Worm (Caenorhabditis elegans) whole organism, late embryonic: ENCODE measurements around the gene T27E9.6.

Source experiments
- C38D4.7 ChIP-seq: fragments of 200-800 bp; sonication (Bioruptor generic); optimal IDR thresholded peaks from 2 replicates; lab custom pipeline; 2018; ENCODE audit warnings: mild to moderate bottlenecking, missing genetic modification characterization, moderate library complexity, missing compliant biosample characterization
- K09A11.1 ChIP-seq: sonication (generic microtip); optimal IDR thresholded peaks from 2 replicates; lab custom pipeline; 2017; ENCODE audit warnings: antibody characterized with exemption, mild to moderate bottlenecking, missing genetic modification characterization, missing compliant biosample characterization; ENCODE audit not compliant: insufficient read depth
- ahr-1 ChIP-seq: sonication (generic microtip); optimal IDR thresholded peaks from 2 replicates; lab custom pipeline; 2016; ENCODE audit warnings: missing genetic modification characterization, missing compliant biosample characterization
- ceh-14 ChIP-seq: sonication (generic microtip); optimal IDR thresholded peaks from 2 replicates; lab custom pipeline; 2016; ENCODE audit warnings: missing genotype, missing genetic modification characterization, missing compliant biosample characterization
- ceh-19 ChIP-seq: fragments of 200-800 bp; sonication (Bioruptor generic); optimal IDR thresholded peaks from 2 replicates; lab custom pipeline; 2018; ENCODE audit warnings: mild to moderate bottlenecking, missing genetic modification characterization, missing compliant biosample characterization
- ceh-22 ChIP-seq: sonication (generic microtip); optimal IDR thresholded peaks from 2 replicates; lab custom pipeline; 2017; ENCODE audit warnings: missing biosample characterization, missing genetic modification characterization
- ceh-24 ChIP-seq: sonication (generic microtip); optimal IDR thresholded peaks from 2 replicates; lab custom pipeline; 2016; ENCODE audit warnings: mild to moderate bottlenecking, missing genetic modification characterization, missing compliant biosample characterization
- ceh-34 ChIP-seq: sonication (generic microtip); optimal IDR thresholded peaks from 2 replicates; lab custom pipeline; 2016; ENCODE audit warnings: mild to moderate bottlenecking, missing genetic modification characterization, missing compliant biosample characterization
- ceh-45 ChIP-seq: fragments of 200-800 bp; sonication (Bioruptor generic); IDR thresholded peaks from 2 replicates; pipeline ENCODE4 v1.3.6; 2022; ENCODE audit warnings: missing genetic modification reagents, missing genetic modification characterization, missing compliant biosample characterization
- ceh-48 ChIP-seq: sonication (generic microtip); optimal IDR thresholded peaks from 2 replicates; lab custom pipeline; 2016; ENCODE audit warnings: missing genetic modification characterization, inconsistent platforms, missing compliant biosample characterization
- ceh-6 ChIP-seq: fragments of 200-800 bp; sonication (Bioruptor generic); optimal IDR thresholded peaks from 2 replicates; lab custom pipeline; 2018; ENCODE audit warnings: mild to moderate bottlenecking, missing genetic modification characterization, missing compliant biosample characterization
- ceh-9 ChIP-seq: sonication (generic microtip); optimal IDR thresholded peaks from 2 replicates; lab custom pipeline; 2016; ENCODE audit warnings: mild to moderate bottlenecking, missing genetic modification characterization, inconsistent platforms, missing compliant biosample characterization
- che-1 ChIP-seq: sonication (generic microtip); optimal IDR thresholded peaks from 2 replicates; lab custom pipeline; 2016; ENCODE audit warnings: mild to moderate bottlenecking, missing genetic modification characterization, missing compliant biosample characterization
- dve-1 ChIP-seq: sonication (generic microtip); optimal IDR thresholded peaks from 2 replicates; lab custom pipeline; 2017; ENCODE audit warnings: antibody characterized with exemption, mild to moderate bottlenecking, missing genetic modification characterization, missing compliant biosample characterization
- elt-2 ChIP-seq: sonication (generic microtip); optimal IDR thresholded peaks from 2 replicates; lab custom pipeline; 2016; ENCODE audit warnings: missing genetic modification reagents, missing genetic modification characterization, missing compliant biosample characterization
- elt-4 ChIP-seq: sonication (generic microtip); optimal IDR thresholded peaks from 2 replicates; lab custom pipeline; 2016; ENCODE audit warnings: missing genetic modification characterization, missing compliant biosample characterization
- ets-4 ChIP-seq: sonication (generic microtip); optimal IDR thresholded peaks from 2 replicates; lab custom pipeline; 2016; ENCODE audit warnings: missing genetic modification characterization, missing compliant biosample characterization
- eyg-1 ChIP-seq: sonication (generic microtip); optimal IDR thresholded peaks from 2 replicates; lab custom pipeline; 2016; ENCODE audit warnings: missing genotype, missing genetic modification characterization, missing compliant biosample characterization
- gmeb-2 ChIP-seq: sonication (generic microtip); optimal IDR thresholded peaks from 2 replicates; lab custom pipeline; 2016; ENCODE audit warnings: missing genetic modification characterization, inconsistent platforms, missing compliant biosample characterization
- hlh-30 ChIP-seq: sonication (generic microtip); optimal IDR thresholded peaks from 2 replicates; lab custom pipeline; 2017; ENCODE audit warnings: antibody characterized with exemption, missing genetic modification characterization, missing compliant biosample characterization; ENCODE audit not compliant: insufficient read depth
- hlh-6 ChIP-seq: sonication (generic microtip); optimal IDR thresholded peaks from 2 replicates; lab custom pipeline; 2016; ENCODE audit warnings: missing genotype, missing genetic modification characterization, missing compliant biosample characterization
- hlh-8 ChIP-seq: sonication (generic microtip); optimal IDR thresholded peaks from 2 replicates; lab custom pipeline; 2016; ENCODE audit warnings: missing genotype, missing genetic modification characterization, missing compliant biosample characterization
- lim-6 ChIP-seq: sonication (generic microtip); optimal IDR thresholded peaks from 2 replicates; lab custom pipeline; 2016; ENCODE audit warnings: missing genetic modification characterization, missing compliant biosample characterization
- lin-11 ChIP-seq: fragments of 200-800 bp; sonication (Bioruptor generic); optimal IDR thresholded peaks from 2 replicates; lab custom pipeline; 2018; ENCODE audit warnings: mild to moderate bottlenecking, missing genetic modification characterization, missing compliant biosample characterization
- madf-2 ChIP-seq: sonication (generic microtip); optimal IDR thresholded peaks from 2 replicates; lab custom pipeline; 2017; ENCODE audit warnings: missing genetic modification characterization, missing compliant biosample characterization
- nhr-11 ChIP-seq: fragments of 150-350 bp; optimal IDR thresholded peaks from 2 replicates; lab custom pipeline; 2014; ENCODE audit warnings: missing biosample characterization, missing genetic modification characterization
- nhr-232 ChIP-seq: sonication (generic microtip); optimal IDR thresholded peaks from 2 replicates; lab custom pipeline; 2016; ENCODE audit warnings: missing genetic modification characterization, missing compliant biosample characterization
- npax-4 ChIP-seq: sonication (generic microtip); optimal IDR thresholded peaks from 2 replicates; lab custom pipeline; 2016; ENCODE audit warnings: missing genetic modification characterization, missing compliant biosample characterization
- pag-3 ChIP-seq: sonication (generic microtip); optimal IDR thresholded peaks from 2 replicates; lab custom pipeline; 2016; ENCODE audit warnings: missing compliant biosample characterization, missing genetic modification characterization, borderline replicate concordance
- pax-1 ChIP-seq: fragments of 150-350 bp; optimal IDR thresholded peaks from 2 replicates; lab custom pipeline; 2014; ENCODE audit warnings: missing biosample characterization, missing genetic modification characterization
- pha-2 ChIP-seq: sonication (generic microtip); optimal IDR thresholded peaks from 2 replicates; lab custom pipeline; 2017; ENCODE audit warnings: mild to moderate bottlenecking, missing genetic modification characterization, missing compliant biosample characterization
- pha-4 ChIP-seq: fragments of 150-350 bp; optimal IDR thresholded peaks from 2 replicates; lab custom pipeline; 2018; ENCODE audit warnings: missing biosample characterization, missing genetic modification reagents, missing genetic modification characterization
- pros-1 ChIP-seq: fragments of 150-350 bp; optimal IDR thresholded peaks from 2 replicates; lab custom pipeline; 2014; ENCODE audit warnings: missing biosample characterization, missing genetic modification reagents, missing genetic modification characterization
- rnt-1 ChIP-seq: sonication (generic microtip); optimal IDR thresholded peaks from 2 replicates; lab custom pipeline; 2016; ENCODE audit warnings: missing genetic modification characterization, missing compliant biosample characterization
- sdc-2 ChIP-seq: sonication (generic microtip); optimal IDR thresholded peaks from 2 replicates; lab custom pipeline; 2016; ENCODE audit warnings: missing genotype, missing genetic modification characterization, missing compliant biosample characterization
- sox-4 ChIP-seq: sonication (generic microtip); optimal IDR thresholded peaks from 2 replicates; lab custom pipeline; 2017; ENCODE audit warnings: mild to moderate bottlenecking, missing genetic modification characterization, inconsistent platforms, missing compliant biosample characterization
- syd-9 ChIP-seq: sonication (generic microtip); optimal IDR thresholded peaks from 2 replicates; lab custom pipeline; 2016; ENCODE audit warnings: mild to moderate bottlenecking, missing genetic modification characterization, moderate library complexity, missing compliant biosample characterization
- unc-3 ChIP-seq, 2 experiments: fragments of 200-800 bp in 1 of 2; sonication (Bioruptor generic) in 1 of 2; sonication (generic microtip) in 1 of 2; conservative IDR thresholded peaks in 1 of 2; optimal IDR thresholded peaks in 1 of 2; 2 replicates each; pipeline versions ENCODE4 v1.3.6 to Lab custom; 2016 to 2022; ENCODE audit warnings: missing compliant biosample characterization in 2 of 2, missing genetic modification characterization in 2 of 2, missing genetic modification reagents in 1 of 2
- unc-42 ChIP-seq: sonication (generic microtip); optimal IDR thresholded peaks from 2 replicates; lab custom pipeline; 2016; ENCODE audit warnings: missing genotype, missing genetic modification characterization, missing compliant biosample characterization
- unc-55 ChIP-seq: sonication (generic microtip); optimal IDR thresholded peaks from 2 replicates; lab custom pipeline; 2017; ENCODE audit warnings: missing biosample characterization, missing genetic modification reagents, missing genetic modification characterization
- unc-86 ChIP-seq: sonication (generic microtip); optimal IDR thresholded peaks from 2 replicates; lab custom pipeline; 2016; ENCODE audit warnings: missing genetic modification characterization, missing compliant biosample characterization
- zip-5 ChIP-seq: sonication (generic microtip); optimal IDR thresholded peaks from 2 replicates; lab custom pipeline; 2016; ENCODE audit warnings: missing genetic modification characterization, missing compliant biosample characterization
- ztf-16 ChIP-seq: sonication (generic microtip); optimal IDR thresholded peaks from 2 replicates; lab custom pipeline; 2017; ENCODE audit warnings: missing genetic modification characterization, missing compliant biosample characterization

Gene T27E9.6

DNA sequence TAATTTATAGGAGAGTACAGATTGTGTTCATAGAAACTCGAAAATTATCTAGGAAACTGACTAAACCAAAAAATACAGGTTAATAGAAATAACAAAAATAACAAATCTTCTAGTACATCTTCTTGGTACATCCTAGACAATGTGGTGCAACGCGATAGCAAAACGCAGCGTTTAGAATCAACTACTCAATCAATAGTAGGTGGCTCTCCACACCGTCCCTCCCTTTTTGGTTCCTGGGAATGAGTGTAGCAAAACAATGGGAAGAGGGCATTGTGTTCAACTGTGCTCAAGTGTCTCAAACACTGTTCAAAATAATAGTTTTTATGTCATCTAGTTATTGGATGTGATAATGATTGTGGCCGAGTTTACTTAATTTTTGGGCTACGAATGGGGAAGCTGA, at the start of gene T27E9.6:
T27E9.6 (minus strand) TSS at position 101 of the 400 bp plus-strand sequence.
- TF ChIP-seq zip-5 (tag; lab: Kevin White, UChicago) (no peak), eyg-1 (tag; lab: Kevin White, UChicago) (no peak), ceh-6 (no peak), pag-3 (tag; lab: Kevin White, UChicago) (no peak), lim-6 (tag; lab: Kevin White, UChicago) (no peak), pha-4 (tag; lab: Kevin White, UChicago) (no peak), rnt-1 (tag; lab: Kevin White, UChicago) (no peak), madf-2 (tag; lab: Kevin White, UChicago) (no peak)

DNA sequence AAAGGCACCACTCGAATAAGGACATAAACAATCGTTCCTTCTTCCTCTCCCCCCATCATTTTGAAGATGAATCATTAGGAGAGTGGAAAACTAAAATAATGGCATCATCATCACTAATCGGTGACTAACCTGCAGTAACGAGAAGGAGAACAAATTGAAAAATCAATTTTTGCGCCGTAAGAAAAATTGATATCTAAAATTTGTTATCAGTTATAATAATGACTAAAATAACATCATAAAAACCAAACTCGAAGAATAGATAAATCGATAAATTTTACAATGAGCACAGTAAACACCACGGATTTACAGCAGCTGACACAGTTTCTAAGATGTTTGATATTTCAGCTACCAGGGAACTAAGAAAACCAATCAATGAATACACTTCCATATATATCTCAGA, 49.6 kb upstream of the T27E9.6 start:
- TF ChIP-seq ztf-16 (tag; lab: Kevin White, UChicago) (no peak), pha-4 (tag; lab: Kevin White, UChicago) (no peak), eyg-1 (tag; lab: Kevin White, UChicago) (no peak), ceh-14 (no peak), madf-2 (tag; lab: Kevin White, UChicago) (no peak), unc-3 (GFP tag; conservative IDR thresholded peaks at IDR 0.05; lab: Robert Waterston, UW) (no peak), unc-3 (tag; optimal IDR thresholded peaks at IDR 0.05; lab: Kevin White, UChicago) (no peak), K09A11.1 (tag; lab: Kevin White, UChicago) (no peak), gmeb-2 (tag; lab: Kevin White, UChicago) (no peak), ceh-22 (tag; lab: Kevin White, UChicago) (no peak), syd-9 (tag; lab: Kevin White, UChicago) (no peak), ahr-1 (tag; lab: Kevin White, UChicago) (no peak), elt-4 (tag; lab: Kevin White, UChicago) (no peak), npax-4 (no peak), ceh-24 (tag; lab: Kevin White, UChicago) (no peak), hlh-30 (no peak), ets-4 (tag; lab: Kevin White, UChicago) (no peak)

DNA sequence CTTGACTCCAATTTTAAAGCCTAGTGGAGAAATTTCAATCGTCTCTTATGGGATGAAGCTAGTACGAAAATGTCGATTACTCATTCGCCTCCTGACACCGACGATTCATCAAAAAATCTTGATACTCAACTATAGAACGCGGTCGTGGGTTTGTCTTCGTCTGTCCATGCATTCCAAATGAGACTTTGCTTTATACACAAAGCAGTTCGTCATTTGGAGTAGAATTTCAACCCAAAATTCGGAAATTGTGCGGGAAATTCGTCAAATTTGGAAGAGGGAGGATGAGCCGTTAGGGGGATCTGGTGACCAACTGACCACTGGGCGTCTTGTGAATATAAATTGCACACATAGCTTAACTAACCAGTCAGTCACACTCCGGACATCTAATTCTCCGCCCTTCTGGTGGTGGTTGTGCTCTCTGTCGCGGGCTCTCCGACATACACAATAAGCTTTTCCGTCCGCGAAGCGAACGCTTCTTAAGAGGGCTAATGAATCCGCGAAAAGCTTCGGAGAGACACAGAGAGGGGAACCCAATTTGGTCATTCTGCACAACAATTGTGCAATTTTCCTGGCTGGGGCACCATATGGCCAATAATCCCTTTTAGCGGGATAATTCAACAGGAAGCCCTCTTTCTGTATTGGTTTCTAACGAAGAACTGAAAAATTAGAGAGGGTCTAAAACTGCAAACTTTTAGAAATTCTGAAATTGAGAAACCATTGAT, 48.7 kb upstream of the T27E9.6 start:
- TF ChIP-seq dve-1 (tag; lab: Kevin White, UChicago) (no peak), gmeb-2 (tag; lab: Kevin White, UChicago) (no peak), ceh-34 (tag; lab: Kevin White, UChicago) (peak; percentile 24), ceh-6 (no peak), syd-9 (tag; lab: Kevin White, UChicago) (no peak), ahr-1 (tag; lab: Kevin White, UChicago) (no peak), hlh-8 (tag; lab: Kevin White, UChicago) (no peak), elt-2 (tag; lab: Kevin White, UChicago) (no peak), pha-2 (tag; lab: Kevin White, UChicago) (no peak), unc-42 (tag; lab: Kevin White, UChicago) (peak; percentile 90), ceh-19 (GFP tag; lab: Kevin White, UChicago) (peak; percentile 34), pros-1 (no peak), sdc-2 (tag; lab: Kevin White, UChicago) (no peak), eyg-1 (tag; lab: Kevin White, UChicago) (no peak), sox-4 (tag; lab: Kevin White, UChicago) (peak; percentile 7), ceh-14 (no peak), ceh-9 (tag; lab: Kevin White, UChicago) (no peak), ceh-45 (0 out of 2 replicates have a peak, but pooled peaks have one; percentile 19), unc-86 (tag; lab: Kevin White, UChicago) (no peak)

DNA sequence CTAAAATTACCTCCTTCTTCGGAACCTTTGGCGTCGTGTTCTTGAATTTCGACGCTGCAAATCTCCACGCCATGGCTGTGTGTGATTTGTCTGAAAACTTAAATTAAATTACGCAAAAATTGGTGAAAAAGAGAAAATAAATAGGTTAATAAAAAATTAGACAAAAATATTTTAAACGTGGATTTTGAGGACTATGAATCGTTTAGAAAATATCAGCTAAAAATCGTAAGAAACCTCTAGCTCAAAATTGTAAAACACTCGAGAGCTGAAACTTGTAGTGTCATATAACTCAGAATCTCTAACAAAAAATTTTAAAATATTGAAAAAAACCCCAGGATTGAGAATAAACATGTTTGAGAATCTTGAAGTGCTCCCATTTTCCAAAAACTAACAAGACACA, 47.4 kb upstream of the T27E9.6 start, which contains the start of gene pod-1:
pod-1 (minus strand) TSS at position 101 of the 400 bp plus-strand sequence.
- no peak for TF ChIP-seq nhr-11 (tag; lab: Kevin White, UChicago)
- TF ChIP-seq ceh-24 (tag; lab: Kevin White, UChicago): no peak
- TF ChIP-seq ceh-48 (tag; lab: Kevin White, UChicago): no peak
- no peak for TF ChIP-seq unc-55
- TF ChIP-seq pax-1 (tag; lab: Kevin White, UChicago): no peak
- no peak for TF ChIP-seq hlh-6
- TF ChIP-seq lin-11 (tag; lab: Kevin White, UChicago): no peak
- TF ChIP-seq nhr-232: no peak
- no peak for TF ChIP-seq unc-42 (tag; lab: Kevin White, UChicago)
- no peak for TF ChIP-seq unc-86 (tag; lab: Kevin White, UChicago)
- no peak for TF ChIP-seq ahr-1 (tag; lab: Kevin White, UChicago)
- TF ChIP-seq C38D4.7 (GFP tag; lab: Kevin White, UChicago): no peak
- no peak for TF ChIP-seq pag-3 (tag; lab: Kevin White, UChicago)
- no peak for TF ChIP-seq pha-2 (tag; lab: Kevin White, UChicago)
- no peak for TF ChIP-seq che-1 (tag; lab: Kevin White, UChicago)
- TF ChIP-seq, all 69 proteins: peak for 0
